Worm (Caenorhabditis elegans) whole organism, young adult: ENCODE measurements around the gene Y19D2B.1.
"Not testable (repeated sequence)": the region's sequence is repeated elsewhere in the genome, so short reads cannot be mapped to it uniquely, and the experiment has no call there.

Experiments
- D2030.7 ChIP-seq: fragments of 200-800 bp; sonication (Bioruptor generic); IDR thresholded peaks from 2 replicates; pipeline ENCODE4 v1.3.6; 2022; ENCODE audit warnings: missing genetic modification reagents, missing genetic modification characterization, missing compliant biosample characterization
- Y53G8AR.9 ChIP-seq: fragments of 200-800 bp; sonication (Bioruptor generic); conservative IDR thresholded peaks from 2 replicates; pipeline ENCODE4 v1.3.6; 2022; ENCODE audit warnings: missing genetic modification reagents, missing genetic modification characterization, missing compliant biosample characterization
- ama-1 ChIP-seq, 3 experiments: fragments of 150-350 bp in 1 of 3; sonication (generic microtip) in 2 of 3; optimal IDR thresholded peaks; 2 replicates each; lab custom pipeline; 2014 to 2018; ENCODE audit warnings: missing biosample characterization in 2 of 3, missing genetic modification characterization in 2 of 3, missing genetic modification reagents in 2 of 3
- ccch-3 ChIP-seq: fragments of 200-800 bp; sonication (Bioruptor generic); optimal IDR thresholded peaks from 2 replicates; lab custom pipeline; 2018; ENCODE audit warnings: mild to moderate bottlenecking, missing genetic modification characterization, missing compliant biosample characterization
- efl-1 ChIP-seq: fragments of 150-350 bp; optimal IDR thresholded peaks from 2 replicates; lab custom pipeline; 2014; ENCODE audit warnings: missing biosample characterization, missing genetic modification reagents, missing genetic modification characterization
- madf-3 ChIP-seq: fragments of 200-800 bp; sonication (Bioruptor generic); IDR thresholded peaks from 2 replicates; pipeline ENCODE4 v1.3.6; 2022; ENCODE audit warnings: missing genetic modification reagents, missing genetic modification characterization, missing compliant biosample characterization
- mxl-1 ChIP-seq: sonication (generic microtip); optimal IDR thresholded peaks from 2 replicates; lab custom pipeline; 2016; ENCODE audit warnings: missing genetic modification characterization, missing compliant biosample characterization
- nfya-2 ChIP-seq: fragments of 200-800 bp; sonication (Bioruptor generic); IDR thresholded peaks from 2 replicates; pipeline ENCODE4 v1.3.6; 2022; ENCODE audit warnings: missing genetic modification reagents, missing genetic modification characterization, missing compliant biosample characterization
- pha-4 ChIP-seq: fragments of 150-350 bp; sonication (generic microtip); optimal IDR thresholded peaks from 2 replicates; lab custom pipeline; 2014; ENCODE audit warnings: missing biosample characterization, missing genetic modification reagents, missing genetic modification characterization
- repo-1 ChIP-seq: sonication (generic microtip); optimal IDR thresholded peaks from 2 replicates; lab custom pipeline; 2017; ENCODE audit warnings: mild to moderate bottlenecking, missing genetic modification characterization, missing compliant biosample characterization
- snpc-4 ChIP-seq, 5 experiments: fragments of 150-350 bp in 1 of 5; sonication (generic microtip) in 4 of 5; optimal IDR thresholded peaks; 2 replicates each; lab custom pipeline; 2014 to 2018; ENCODE audit warnings: missing genetic modification characterization in 5 of 5, missing biosample characterization in 3 of 5, antibody characterized with exemption in 2 of 5, mild to moderate bottlenecking in 2 of 5, missing compliant biosample characterization in 2 of 5, missing genotype in 2 of 5, moderate library complexity in 2 of 5, missing genetic modification reagents in 1 of 5
- somi-1 ChIP-seq: fragments of 200-800 bp; sonication (Bioruptor generic); optimal IDR thresholded peaks from 2 replicates; lab custom pipeline; 2018; ENCODE audit warnings: mild to moderate bottlenecking, missing genetic modification characterization, missing compliant biosample characterization

DNA sequence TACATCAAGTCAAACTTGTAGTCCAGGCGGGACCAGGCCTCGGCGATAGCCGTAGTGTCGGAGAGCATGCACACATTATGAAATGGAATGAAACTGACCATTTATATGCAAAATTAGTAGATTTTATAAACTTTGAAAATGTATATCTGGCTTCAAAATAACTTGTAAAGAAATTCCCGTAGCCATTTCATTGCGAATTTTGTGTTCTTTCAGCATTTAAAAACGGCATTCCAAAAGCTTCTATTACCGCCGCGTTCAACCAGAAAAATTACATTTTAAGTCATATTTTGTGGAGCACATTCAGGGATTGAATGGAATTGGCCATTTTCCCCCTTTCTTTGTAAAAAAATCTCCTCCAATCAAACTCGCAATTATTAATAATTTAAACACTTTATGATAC, at the start of gene Y19D2B.1:
- not testable (repeated sequence) for TF ChIP-seq snpc-4 (GFP tag; optimal IDR thresholded peaks at IDR 0.05; lab: Kevin White, UChicago); snpc-4 (tag; optimal IDR thresholded peaks at IDR 0.05; lab: Kevin White, UChicago); D2030.7 (GFP tag; lab: Robert Waterston, UW); nfya-2 (GFP tag; lab: Robert Waterston, UW); madf-3 (GFP tag; lab: Robert Waterston, UW); repo-1 (tag; lab: Kevin White, UChicago); ccch-3 (GFP tag; lab: Kevin White, UChicago); somi-1; pha-4; Y53G8AR.9 (GFP tag; lab: Robert Waterston, UW); mxl-1 (tag; lab: Kevin White, UChicago); efl-1; ama-1 (optimal IDR thresholded peaks at IDR 0.05; lab: Kevin White, UChicago); ama-1 (GFP tag; optimal IDR thresholded peaks at IDR 0.05; lab: Kevin White, UChicago)
